Fruit fly (Drosophila melanogaster) whole organism, adult: ENCODE data around the gene CG10375.
A peak's percentile ranks its signal among the peaks of the same experiment; 100 is the strongest.

Source experiments
- CG11617 ChIP-seq: fragments of 200-800 bp; sonication (Bioruptor generic); optimal IDR thresholded peaks from 2 replicates; lab custom pipeline; 2017; ENCODE audit warnings: mild to moderate bottlenecking, missing biosample characterization, missing genetic modification reagents, missing genetic modification characterization
- CG12768 ChIP-seq: fragments of 200-800 bp; sonication (Bioruptor generic); optimal IDR thresholded peaks from 2 replicates; lab custom pipeline; 2017; ENCODE audit warnings: missing biosample characterization, missing genetic modification characterization, mild to moderate bottlenecking, moderate library complexity, missing genetic modification reagents
- CG14711 ChIP-seq: fragments of 200-800 bp; sonication (Bioruptor generic); optimal IDR thresholded peaks from 2 replicates; lab custom pipeline; 2018; ENCODE audit warnings: missing biosample characterization, mild to moderate bottlenecking, missing genetic modification characterization, moderate library complexity
- CG33017 ChIP-seq: fragments of 200-800 bp; sonication (Bioruptor generic); optimal IDR thresholded peaks from 2 replicates; lab custom pipeline; 2018; ENCODE audit warnings: missing biosample characterization, mild to moderate bottlenecking, missing genetic modification characterization, moderate library complexity
- CG5204 ChIP-seq: fragments of 200-800 bp; sonication (Bioruptor generic); optimal IDR thresholded peaks from 2 replicates; lab custom pipeline; 2016; ENCODE audit warnings: missing biosample characterization, missing genetic modification characterization
- CG7045 ChIP-seq: fragments of 200-800 bp; sonication (Bioruptor generic); optimal IDR thresholded peaks from 2 replicates; lab custom pipeline; 2017; ENCODE audit warnings: missing biosample characterization, mild to moderate bottlenecking, missing genetic modification characterization
- Hr96 ChIP-seq: fragments of 200-800 bp; sonication (Bioruptor generic); optimal IDR thresholded peaks from 2 replicates; lab custom pipeline; 2016; ENCODE audit warnings: missing biosample characterization, missing genetic modification characterization
- Mnt ChIP-seq: fragments of 200-800 bp; sonication (Bioruptor generic); optimal IDR thresholded peaks from 2 replicates; lab custom pipeline; 2016; ENCODE audit warnings: missing biosample characterization, mild to moderate bottlenecking, missing genetic modification characterization
- cic ChIP-seq: fragments of 200-800 bp; sonication (Bioruptor generic); optimal IDR thresholded peaks from 2 replicates; lab custom pipeline; 2017; ENCODE audit warnings: missing biosample characterization, mild to moderate bottlenecking, missing genetic modification characterization, moderate library complexity
- cnc ChIP-seq, 2 experiments: fragments of >200 bp; optimal IDR thresholded peaks; 2 replicates each; lab custom pipeline; 2017

dm6 chr3R:23722680-23723372 is 44.7 kb upstream of the CG10375 start, which contains the start of gene CG10365:
- TF ChIP-seq cnc (optimal IDR thresholded peaks at IDR 0.05; lab: Kevin White, UChicago) = no peak
- TF ChIP-seq Hr96 (GFP tag; lab: Kevin White, UChicago) = no peak
- no peak for TF ChIP-seq cic
- peak; percentile 27 for TF ChIP-seq CG5204 (GFP tag; lab: Kevin White, UChicago)
- TF ChIP-seq CG11617 (GFP tag; lab: Kevin White, UChicago) = no peak
- TF ChIP-seq CG7045 (GFP tag; lab: Kevin White, UChicago) = peak; percentile 73
- TF ChIP-seq Mnt (GFP tag; lab: Kevin White, UChicago) = no peak
- peak; percentile 83 for TF ChIP-seq CG14711
- no peak for TF ChIP-seq CG12768 (GFP tag; lab: Kevin White, UChicago)
- peak; percentile 83 for TF ChIP-seq CG33017
